Worm (Caenorhabditis elegans) whole organism, late embryonic: ENCODE data around the gene ascc-1.

Experiments
- ceh-45 ChIP-seq: fragments of 200-800 bp; sonication (Bioruptor generic); IDR thresholded peaks from 2 replicates; pipeline ENCODE4 v1.3.6; 2022; ENCODE audit warnings: missing genetic modification reagents, missing genetic modification characterization, missing compliant biosample characterization
- elt-2 ChIP-seq: sonication (generic microtip); optimal IDR thresholded peaks from 2 replicates; lab custom pipeline; 2016; ENCODE audit warnings: missing genetic modification reagents, missing genetic modification characterization, missing compliant biosample characterization
- hlh-13 ChIP-seq: fragments of 200-800 bp; sonication (Bioruptor generic); optimal IDR thresholded peaks from 2 replicates; lab custom pipeline; 2018; ENCODE audit warnings: mild to moderate bottlenecking, missing genetic modification characterization, missing compliant biosample characterization
- pqm-1 ChIP-seq: sonication (generic microtip); optimal IDR thresholded peaks from 2 replicates; lab custom pipeline; 2016; ENCODE audit warnings: missing genetic modification characterization, missing compliant biosample characterization
- sox-2 ChIP-seq: fragments of 200-800 bp; sonication (Bioruptor generic); IDR thresholded peaks from 2 replicates; pipeline ENCODE4 v1.3.6; 2022; ENCODE audit warnings: missing genetic modification reagents, missing genetic modification characterization, missing compliant biosample characterization
- tbx-2 ChIP-seq: sonication (generic microtip); optimal IDR thresholded peaks from 2 replicates; lab custom pipeline; 2016; ENCODE audit warnings: missing genetic modification characterization, missing compliant biosample characterization
- unc-55 ChIP-seq: sonication (generic microtip); optimal IDR thresholded peaks from 2 replicates; lab custom pipeline; 2017; ENCODE audit warnings: missing biosample characterization, missing genetic modification reagents, missing genetic modification characterization

DNA sequence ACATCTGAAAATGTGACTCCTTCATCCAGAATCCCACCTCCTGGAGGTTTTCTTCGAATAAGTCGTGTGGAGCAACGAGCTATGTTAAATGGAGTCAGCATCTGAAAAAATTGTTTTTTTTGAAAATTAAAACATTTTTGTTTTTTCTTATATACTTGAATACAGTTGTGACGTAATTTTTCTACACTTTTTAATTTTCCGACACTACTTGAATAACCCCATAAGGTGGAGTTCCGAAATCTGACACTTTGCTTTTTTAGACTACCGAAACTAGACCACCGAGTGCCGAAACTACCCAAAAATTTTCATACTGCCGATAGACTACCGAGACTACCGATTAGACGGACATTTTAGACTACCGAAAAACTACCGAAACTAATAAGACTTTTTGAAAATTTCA, 33.9 kb downstream of the ascc-1 start, which contains the start of gene mcat-1:
- TF ChIP-seq ceh-45 (GFP tag; lab: Robert Waterston, UW) (no peak), tbx-2 (tag; lab: Kevin White, UChicago) (no peak), pqm-1 (no peak), sox-2 (no peak), hlh-13 (GFP tag; lab: Kevin White, UChicago) (no peak), elt-2 (tag; lab: Kevin White, UChicago) (no peak), unc-55 (GFP tag; lab: Kevin White, UChicago) (no peak)
